Worm (Caenorhabditis elegans) whole organism, L1 larva: ENCODE data around the gene F58G6.7.

Source experiments
- alr-1 ChIP-seq: fragments of 200-800 bp; sonication (Bioruptor generic); optimal IDR thresholded peaks from 2 replicates; lab custom pipeline; 2018; ENCODE audit warnings: borderline replicate concordance, mild to moderate bottlenecking, missing genetic modification characterization, missing compliant biosample characterization
- blmp-1 ChIP-seq: fragments of 150-350 bp; optimal IDR thresholded peaks from 2 replicates; lab custom pipeline; 2014; ENCODE audit warnings: missing biosample characterization, missing genetic modification characterization
- ceh-88 ChIP-seq: fragments of 200-800 bp; sonication (Bioruptor generic); IDR thresholded peaks from 2 replicates; pipeline ENCODE4 v1.3.6; 2022; ENCODE audit warnings: missing genetic modification characterization, missing compliant biosample characterization
- dpl-1 ChIP-seq, 3 experiments: fragments of 150-350 bp in 2 of 3; sonication (generic microtip) in 1 of 3; optimal IDR thresholded peaks; 2 replicates each; lab custom pipeline; 2014 to 2017; ENCODE audit warnings: missing biosample characterization in 3 of 3, missing genetic modification characterization in 3 of 3, missing genetic modification reagents in 3 of 3
- dsc-1 ChIP-seq: sonication (generic microtip); optimal IDR thresholded peaks from 2 replicates; lab custom pipeline; 2016; ENCODE audit warnings: mild to moderate bottlenecking, missing genetic modification characterization, missing compliant biosample characterization
- efl-3 ChIP-seq: fragments of 200-800 bp; sonication (Bioruptor generic); optimal IDR thresholded peaks from 2 replicates; lab custom pipeline; 2018; ENCODE audit warnings: mild to moderate bottlenecking, missing genetic modification characterization, missing compliant biosample characterization
- elt-2 ChIP-seq: sonication (generic microtip); optimal IDR thresholded peaks from 2 replicates; lab custom pipeline; 2016; ENCODE audit warnings: missing genetic modification characterization, mild to moderate bottlenecking, inconsistent platforms, missing compliant biosample characterization, missing genetic modification reagents
- elt-3 ChIP-seq, 6 experiments: fragments of 150-350 bp in 1 of 6; sonication (generic microtip); optimal IDR thresholded peaks; 2 replicates each; lab custom pipeline; 2017 to 2018; ENCODE audit warnings: missing biosample characterization in 6 of 6, missing genetic modification characterization in 6 of 6, inconsistent platforms in 1 of 6
- ets-5 ChIP-seq: fragments of 200-800 bp; sonication (Bioruptor generic); IDR thresholded peaks from 2 replicates; pipeline ENCODE4 v1.3.6; 2022; ENCODE audit warnings: missing genetic modification characterization, missing compliant biosample characterization
- fkh-8 ChIP-seq: sonication (generic microtip); optimal IDR thresholded peaks from 2 replicates; lab custom pipeline; 2016; ENCODE audit warnings: mild to moderate bottlenecking, missing genetic modification characterization, missing compliant biosample characterization
- fos-1 ChIP-seq: fragments of 150-350 bp; optimal IDR thresholded peaks from 2 replicates; lab custom pipeline; 2014; ENCODE audit warnings: missing biosample characterization, missing genetic modification characterization
- hlh-17 ChIP-seq: fragments of 200-800 bp; sonication (Bioruptor generic); optimal IDR thresholded peaks from 2 replicates; lab custom pipeline; 2018; ENCODE audit warnings: missing genetic modification characterization, mild to moderate bottlenecking, missing compliant biosample characterization, moderate library complexity, borderline replicate concordance
- hlh-4 ChIP-seq: sonication (generic microtip); optimal IDR thresholded peaks from 2 replicates; lab custom pipeline; 2016; ENCODE audit warnings: mild to moderate bottlenecking, missing genetic modification characterization, missing compliant biosample characterization
- isw-1 ChIP-seq: fragments of 200-800 bp; sonication (Bioruptor generic); IDR thresholded peaks from 2 replicates; pipeline ENCODE4 v1.3.6; 2022; ENCODE audit warnings: missing genetic modification characterization, missing compliant biosample characterization
- lin-14 ChIP-seq: fragments of 200-800 bp; sonication (Bioruptor generic); optimal IDR thresholded peaks from 2 replicates; lab custom pipeline; 2018; ENCODE audit warnings: mild to moderate bottlenecking, missing genetic modification characterization, moderate library complexity, missing compliant biosample characterization
- lin-35 ChIP-seq, 2 experiments: fragments of 150-350 bp; optimal IDR thresholded peaks; 2 replicates each; lab custom pipeline; 2014; ENCODE audit warnings: missing biosample characterization in 2 of 2, missing genetic modification characterization in 2 of 2, missing genetic modification reagents in 2 of 2
- lin-39 ChIP-seq: fragments of 150-350 bp; optimal IDR thresholded peaks from 2 replicates; lab custom pipeline; 2014; ENCODE audit warnings: missing biosample characterization, missing genetic modification reagents, missing genetic modification characterization
- mab-9 ChIP-seq: fragments of 200-800 bp; sonication (Bioruptor generic); IDR thresholded peaks from 2 replicates; pipeline ENCODE4 v1.3.6; 2022; ENCODE audit warnings: missing genetic modification reagents, missing genetic modification characterization, missing compliant biosample characterization
- mdl-1 ChIP-seq, 2 experiments: fragments of 150-350 bp; optimal IDR thresholded peaks; 2 replicates each; lab custom pipeline; 2014 to 2017; ENCODE audit warnings: missing biosample characterization in 2 of 2, missing genetic modification characterization in 2 of 2, inconsistent platforms in 1 of 2
- mef-2 ChIP-seq: fragments of 150-350 bp; optimal IDR thresholded peaks from 2 replicates; lab custom pipeline; 2014; ENCODE audit warnings: missing biosample characterization, missing genetic modification characterization
- mep-1 ChIP-seq: fragments of 150-350 bp; optimal IDR thresholded peaks from 2 replicates; lab custom pipeline; 2014; ENCODE audit warnings: missing biosample characterization, missing genetic modification characterization
- nhr-20 ChIP-seq: sonication (generic microtip); optimal IDR thresholded peaks from 2 replicates; lab custom pipeline; 2016; ENCODE audit warnings: mild to moderate bottlenecking, missing genetic modification characterization, missing compliant biosample characterization
- nhr-47 ChIP-seq: sonication (generic microtip); optimal IDR thresholded peaks from 2 replicates; lab custom pipeline; 2016; ENCODE audit warnings: mild to moderate bottlenecking, missing genetic modification characterization, moderate library complexity, missing compliant biosample characterization
- nhr-71 ChIP-seq: sonication (generic microtip); optimal IDR thresholded peaks from 2 replicates; lab custom pipeline; 2016; ENCODE audit warnings: mild to moderate bottlenecking, missing genetic modification characterization, moderate library complexity, missing compliant biosample characterization
- nhr-85 ChIP-seq: sonication (generic microtip); peaks from one replicate; lab custom pipeline; 2016; ENCODE audit warnings: missing genetic modification characterization, inconsistent platforms, missing compliant biosample characterization
- pag-3 ChIP-seq: sonication (generic microtip); optimal IDR thresholded peaks from 2 replicates; lab custom pipeline; 2017; ENCODE audit warnings: missing genetic modification characterization, mild to moderate bottlenecking, missing compliant biosample characterization, antibody characterized with exemption, borderline replicate concordance; ENCODE audit not compliant: insufficient read depth
- pqm-1 ChIP-seq: sonication (generic microtip); optimal IDR thresholded peaks from 3 replicates; lab custom pipeline; 2017; ENCODE audit warnings: missing biosample characterization, missing genetic modification characterization
- sptf-1 ChIP-seq: fragments of 150-350 bp; optimal IDR thresholded peaks from 2 replicates; lab custom pipeline; 2014; ENCODE audit warnings: missing biosample characterization, missing genetic modification characterization
- swsn-7 ChIP-seq: sonication (generic microtip); optimal IDR thresholded peaks from 2 replicates; lab custom pipeline; 2016; ENCODE audit warnings: missing genetic modification characterization, missing compliant biosample characterization
- ztf-4 ChIP-seq: fragments of 150-350 bp; optimal IDR thresholded peaks from 2 replicates; lab custom pipeline; 2014; ENCODE audit warnings: missing biosample characterization, missing genetic modification characterization

F58G6.7 gene

DNA sequence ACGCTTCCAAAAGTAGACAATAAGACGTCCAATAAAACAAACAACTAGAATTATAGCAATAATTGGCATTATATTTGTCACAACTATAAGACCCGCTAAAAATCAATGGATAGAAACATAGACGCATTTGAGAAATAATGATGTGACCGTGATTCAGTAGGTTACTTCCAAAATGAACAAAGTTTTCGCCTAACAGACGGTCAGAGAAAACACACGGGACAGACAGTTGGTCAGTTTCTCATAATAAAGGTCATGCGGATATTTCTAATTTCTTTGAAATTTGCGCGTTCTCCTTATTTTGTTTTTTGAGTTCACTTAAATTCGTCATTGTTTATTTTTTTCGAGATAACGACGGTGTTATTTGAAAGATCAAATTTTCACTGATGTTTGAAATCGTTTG lies 22.5 kb upstream of the F58G6.7 start (continued):
- TF ChIP-seq mep-1 (tag; lab: Kevin White, UChicago) (no peak), swsn-7 (tag; lab: Kevin White, UChicago) (no peak), lin-35 (GFP tag; optimal IDR thresholded peaks at IDR 0.05; lab: Kevin White, UChicago) (peak in 1 of 2 experiments; percentile 28), dpl-1 (GFP tag; optimal IDR thresholded peaks at IDR 0.05; lab: Kevin White, UChicago) (no peak), ets-5 (GFP tag; lab: Robert Waterston, UW) (no peak), hlh-4 (no peak)

DNA sequence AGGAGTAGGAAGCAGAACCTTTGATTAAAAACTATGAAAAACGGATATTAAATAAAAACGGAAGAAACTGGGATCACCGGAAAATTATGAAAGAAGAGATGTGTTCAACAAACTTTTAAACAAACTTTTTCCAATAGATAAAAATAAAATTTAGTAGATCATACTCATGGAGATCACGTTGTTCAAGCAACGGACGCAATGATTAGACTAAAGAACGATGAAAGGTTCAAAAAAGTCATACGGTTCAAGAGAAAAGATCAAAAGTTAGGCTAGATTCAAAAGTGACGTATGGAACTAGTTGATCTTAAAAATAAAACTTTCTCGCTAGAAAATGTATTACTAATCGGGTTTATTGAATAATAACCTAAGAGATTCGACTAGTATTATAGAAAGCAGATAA lies 22.0 kb upstream of the F58G6.7 start:
- TF ChIP-seq pag-3 (tag; lab: Kevin White, UChicago): no peak
- peak in 2 of 6 experiments; percentile 39 to 65 for TF ChIP-seq elt-3 (tag; optimal IDR thresholded peaks at IDR 0.05; lab: Kevin White, UChicago)
- no peak for TF ChIP-seq efl-3 (GFP tag; lab: Kevin White, UChicago)
- no peak for TF ChIP-seq lin-39
- peak; percentile 19 for TF ChIP-seq nhr-20 (tag; lab: Kevin White, UChicago)
- TF ChIP-seq blmp-1 (tag; lab: Kevin White, UChicago): peak; percentile 49
- peak; percentile 16 for TF ChIP-seq nhr-71 (tag; lab: Kevin White, UChicago)

ce11 chrIV:9632966-9633494 lies 21.1 kb upstream of the F58G6.7 start:
- no peak for TF ChIP-seq alr-1 (tag; lab: Kevin White, UChicago)
- TF ChIP-seq hlh-4: no peak
- peak; percentile 86 for TF ChIP-seq nhr-85 (tag; lab: Kevin White, UChicago)
- TF ChIP-seq fos-1 (tag; lab: Kevin White, UChicago): no peak
- no peak for TF ChIP-seq mab-9 (GFP tag; lab: Robert Waterston, UW)
- no peak for TF ChIP-seq ztf-4
- TF ChIP-seq mdl-1 (tag; optimal IDR thresholded peaks at IDR 0.05; lab: Kevin White, UChicago): peak in 1 of 2 experiments; percentile 17
- peak; percentile 46 for TF ChIP-seq blmp-1 (tag; lab: Kevin White, UChicago)
- TF ChIP-seq ceh-88: no peak
- peak; percentile 43 for TF ChIP-seq lin-14 (GFP tag; lab: Kevin White, UChicago)
- no peak for TF ChIP-seq pqm-1
- TF ChIP-seq elt-3 (tag; optimal IDR thresholded peaks at IDR 0.05; lab: Kevin White, UChicago): peak in 4 of 6 experiments; percentile 53 to 63 (median 56)
- TF ChIP-seq elt-2 (tag; lab: Kevin White, UChicago): no peak
- no peak for TF ChIP-seq hlh-17 (GFP tag; lab: Kevin White, UChicago)
- peak; percentile 45 for TF ChIP-seq nhr-71 (tag; lab: Kevin White, UChicago)
- no peak for TF ChIP-seq ets-5 (GFP tag; lab: Robert Waterston, UW)
- no peak for TF ChIP-seq nhr-47 (tag; lab: Kevin White, UChicago)
- TF ChIP-seq sptf-1 (tag; lab: Kevin White, UChicago): no peak
- peak in 1 of 2 experiments; percentile 9 for TF ChIP-seq lin-35 (GFP tag; optimal IDR thresholded peaks at IDR 0.05; lab: Kevin White, UChicago)

DNA sequence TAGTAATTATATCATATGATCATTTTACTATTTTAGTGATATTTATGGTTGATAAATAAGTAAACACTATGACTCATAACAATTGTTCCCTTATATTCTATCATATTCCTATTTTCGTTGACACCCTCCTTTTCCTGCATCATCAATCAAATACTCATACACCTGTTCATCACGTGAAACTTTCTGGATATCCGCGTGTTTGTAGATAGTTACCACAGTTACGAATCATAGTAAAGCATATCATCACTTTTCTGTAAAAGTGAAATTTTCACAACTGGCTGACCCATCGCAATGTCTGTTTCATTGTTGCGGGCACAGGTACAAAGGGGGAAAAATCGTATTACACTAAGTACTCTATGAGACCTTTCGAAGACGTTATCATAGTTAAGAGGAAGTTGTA lies 20.2 kb upstream of the F58G6.7 start:
- TF ChIP-seq nhr-85 (tag; lab: Kevin White, UChicago) (peak; percentile 73), isw-1 (no peak), blmp-1 (tag; lab: Kevin White, UChicago) (peak; percentile 62)
- TF ChIP-seq, all 84 proteins: peak for 2

DNA sequence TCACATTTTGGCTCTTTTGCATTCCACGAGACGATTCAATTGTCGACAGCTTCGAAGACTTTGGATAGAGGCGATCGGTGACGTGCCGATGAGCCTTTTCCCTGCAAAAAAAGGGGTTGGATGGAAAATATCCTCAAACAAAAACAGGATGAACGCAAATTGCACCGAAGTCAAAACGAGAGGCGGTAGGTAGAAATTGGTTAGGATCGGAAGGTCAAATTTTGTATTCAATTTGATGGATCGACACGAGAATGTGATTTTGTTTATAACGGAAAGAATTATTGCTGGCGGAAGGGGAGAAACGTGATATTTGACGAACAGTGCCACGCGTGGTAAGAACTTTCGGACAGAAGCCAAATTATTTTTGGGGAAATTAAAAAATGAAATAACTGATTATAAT lies 19.3 kb upstream of the F58G6.7 start, which contains the start of gene mca-1:
Gene mca-1 (minus strand): TSS at position 101 of the 400 bp plus-strand sequence.
- no peak for TF ChIP-seq fos-1 (tag; lab: Kevin White, UChicago)
- TF ChIP-seq mef-2 (tag; lab: Kevin White, UChicago): no peak

DNA sequence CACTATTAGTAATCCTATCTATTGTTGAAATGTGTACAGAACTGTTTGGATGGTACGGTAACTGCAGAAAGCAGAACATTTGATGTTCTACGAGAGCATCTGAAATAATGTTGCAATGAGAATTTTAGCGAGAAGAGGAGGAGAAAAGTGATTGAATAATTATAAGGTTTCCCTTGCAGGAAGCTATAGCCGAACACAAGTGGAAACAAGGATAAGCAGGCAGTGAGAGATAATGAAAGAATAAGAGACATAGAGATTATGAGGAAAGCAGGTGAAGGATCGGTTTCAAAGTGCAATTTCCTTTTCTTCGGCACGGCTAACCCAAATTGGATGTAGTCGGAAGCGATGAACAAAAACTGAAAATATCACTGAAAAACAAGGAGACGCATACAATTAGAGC lies 12.2 kb upstream of the F58G6.7 start, which contains the start of gene del-2:
Gene del-2 (minus strand): TSS at position 101 of the 400 bp plus-strand sequence.
- TF ChIP-seq dsc-1 (peak; percentile 17), nhr-47 (tag; lab: Kevin White, UChicago) (peak; percentile 6), fkh-8 (tag; lab: Kevin White, UChicago) (peak; percentile 67), nhr-71 (tag; lab: Kevin White, UChicago) (no peak)
- TF ChIP-seq, all 84 proteins: peak for 3
